Fruit fly (Drosophila melanogaster): ENCODE data around the gene Sk2.

The Sk2 gene

DNA sequence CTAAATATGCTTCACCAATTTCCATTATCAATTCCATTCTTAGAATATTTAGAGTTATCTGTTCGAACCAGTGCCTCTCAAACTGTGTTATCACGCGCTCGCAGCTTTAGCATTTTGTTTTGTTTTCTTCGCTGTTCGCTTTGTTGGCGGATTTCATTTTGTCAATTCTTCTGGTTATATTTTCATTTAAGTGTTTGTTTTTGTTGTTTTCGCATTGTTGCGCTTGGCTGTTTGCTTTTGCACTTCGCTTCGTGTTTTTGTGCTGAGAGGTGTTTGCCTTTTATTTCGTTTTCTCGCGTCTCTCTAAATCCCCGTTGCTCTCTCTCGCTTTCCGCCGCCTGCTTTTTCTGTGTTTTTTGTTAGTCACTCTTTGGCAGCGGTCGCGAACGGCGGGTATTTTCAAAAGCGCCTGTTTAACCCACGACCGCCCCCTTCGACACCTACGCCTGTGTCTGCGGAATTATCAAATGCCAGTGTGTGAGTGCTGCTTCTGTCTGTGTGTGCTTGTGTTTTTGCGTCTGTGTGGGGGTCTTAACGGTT lies 30.8 kb downstream of the Sk2 start:
- peak; percentile 72 for TF ChIP-seq noc (tag; optimal IDR thresholded peaks at IDR 0.05)

DNA sequence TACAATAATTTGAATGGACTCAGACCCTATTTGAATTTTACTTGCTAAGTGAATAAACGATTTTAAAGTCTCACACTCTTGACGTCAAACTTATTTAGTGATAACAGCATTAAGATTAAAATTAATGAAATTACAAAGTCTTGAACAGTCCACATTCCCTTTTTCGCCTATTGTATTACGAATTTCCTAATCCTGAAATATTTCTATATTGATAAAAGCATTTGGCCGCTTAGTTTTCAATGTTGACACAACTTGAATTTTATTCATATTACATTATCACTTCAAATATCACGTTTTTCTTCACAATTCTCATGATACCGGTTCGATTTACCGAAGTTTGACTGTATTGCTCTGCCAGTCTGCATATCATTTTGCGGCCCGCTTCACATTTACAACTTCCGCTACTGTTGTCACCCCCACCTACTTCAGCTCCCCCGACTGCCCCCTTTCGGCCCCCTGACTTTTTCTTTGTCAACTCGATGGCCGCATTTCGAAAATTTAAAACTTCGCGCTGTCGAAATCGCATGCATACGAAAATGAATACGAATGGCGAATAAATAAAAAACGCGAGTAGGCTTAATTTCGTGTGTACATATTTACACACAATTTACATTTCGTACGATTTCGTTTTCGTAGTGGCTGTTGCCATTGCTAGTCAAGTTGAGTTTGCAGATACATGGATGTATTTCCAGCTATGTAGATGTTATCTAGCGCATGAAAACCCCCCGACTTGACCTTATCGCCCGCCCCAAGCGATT lies 31.7 kb downstream of the Sk2 start:
- TF ChIP-seq noc (tag; optimal IDR thresholded peaks at IDR 0.05), result peak; percentile 34

DNA sequence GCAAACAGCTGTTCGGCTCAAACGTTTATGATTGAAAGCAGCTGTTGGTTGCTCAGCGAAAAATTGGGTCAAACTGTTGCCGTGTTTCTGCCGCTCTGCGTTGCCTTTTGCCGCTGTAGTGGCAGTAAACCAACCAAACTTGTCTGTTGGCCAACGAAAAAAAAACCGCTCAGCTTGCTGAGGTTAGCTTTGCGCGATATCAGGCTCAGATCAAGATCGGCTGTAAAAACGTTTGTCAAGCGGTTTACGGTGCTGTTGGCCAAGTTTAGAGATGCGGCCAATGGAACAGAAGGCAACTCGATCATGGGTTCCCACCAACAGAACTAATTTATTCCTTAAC lies 32.2 kb downstream of the Sk2 start:
- no peak for TF ChIP-seq noc (tag; optimal IDR thresholded peaks at IDR 0.05)

DNA sequence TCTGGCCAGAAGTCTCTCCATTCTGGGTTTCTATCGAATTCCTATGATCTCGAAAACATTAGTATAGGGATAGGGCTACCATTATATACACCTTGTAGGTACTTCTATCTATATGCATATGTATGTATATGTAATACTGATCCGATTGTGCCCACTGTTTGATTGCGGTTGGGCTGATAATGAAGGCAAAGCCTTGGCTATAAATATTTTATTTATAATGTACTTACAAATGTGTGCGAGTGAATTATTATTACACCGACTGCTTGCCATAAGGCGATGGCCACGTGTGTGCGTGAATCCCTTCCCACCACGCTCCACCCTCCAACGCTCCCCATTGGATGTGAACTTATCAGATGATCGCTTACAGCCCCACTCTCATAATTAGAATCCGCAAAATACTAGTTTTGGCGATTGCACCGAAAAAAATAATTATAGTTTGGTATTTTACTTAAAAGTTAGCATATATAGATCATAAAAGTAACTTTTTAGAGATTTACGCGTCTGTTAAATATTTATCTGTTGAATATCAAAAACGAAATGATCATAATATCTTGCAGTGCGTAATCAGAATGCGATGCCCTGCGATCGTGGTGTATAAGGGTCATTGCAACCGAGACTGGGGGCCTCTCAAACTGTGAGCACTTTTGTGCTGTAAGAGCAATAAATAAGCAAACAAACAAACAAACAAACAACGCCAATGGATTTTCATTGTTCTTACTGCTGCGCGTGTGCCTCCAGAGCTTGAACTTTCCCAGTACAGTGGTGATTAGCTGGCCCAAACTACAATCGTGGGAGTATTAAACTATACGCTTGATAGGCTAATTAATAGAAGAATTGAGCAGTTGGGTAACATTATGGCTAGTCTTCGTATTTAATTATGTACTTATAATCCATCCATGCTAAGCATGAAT lies 33.5 kb downstream of the Sk2 start:
- no peak for TF ChIP-seq noc (tag; optimal IDR thresholded peaks at IDR 0.05)

DNA sequence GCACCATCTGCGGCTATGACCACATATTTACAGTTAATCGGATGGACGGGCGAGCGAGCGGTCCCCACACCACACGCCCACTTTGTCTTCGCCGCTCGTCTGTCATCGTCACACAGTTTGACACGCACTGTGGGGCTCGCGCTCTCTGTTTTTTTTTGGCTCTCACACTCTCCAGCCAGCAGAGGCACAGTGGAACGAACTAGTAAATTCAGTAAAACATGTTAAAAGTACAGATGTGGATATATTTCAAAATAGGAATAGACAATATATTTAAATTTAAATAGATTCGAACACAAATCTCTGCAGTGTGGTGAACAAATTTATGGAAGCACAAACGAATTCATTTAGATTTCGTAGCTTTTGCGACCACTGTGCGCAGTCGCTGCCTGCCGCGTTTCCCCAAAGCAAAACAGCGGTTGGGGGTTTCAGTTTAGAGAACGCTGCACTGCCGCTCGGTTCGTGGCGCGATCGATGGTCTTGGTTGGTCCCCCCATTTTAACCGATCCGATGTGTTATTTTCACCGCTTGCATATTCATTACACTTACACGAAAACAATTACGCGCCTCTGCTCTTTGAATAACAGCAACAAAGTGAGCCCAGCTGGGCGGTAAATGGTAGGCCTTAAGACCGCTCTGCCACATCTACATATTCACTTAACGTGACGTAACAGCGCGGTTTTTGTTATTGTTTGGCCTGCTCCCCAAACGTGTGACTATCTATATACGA lies 34.4 kb downstream of the Sk2 start:
- TF ChIP-seq noc (tag; optimal IDR thresholded peaks at IDR 0.05), result peak; percentile 99

DNA sequence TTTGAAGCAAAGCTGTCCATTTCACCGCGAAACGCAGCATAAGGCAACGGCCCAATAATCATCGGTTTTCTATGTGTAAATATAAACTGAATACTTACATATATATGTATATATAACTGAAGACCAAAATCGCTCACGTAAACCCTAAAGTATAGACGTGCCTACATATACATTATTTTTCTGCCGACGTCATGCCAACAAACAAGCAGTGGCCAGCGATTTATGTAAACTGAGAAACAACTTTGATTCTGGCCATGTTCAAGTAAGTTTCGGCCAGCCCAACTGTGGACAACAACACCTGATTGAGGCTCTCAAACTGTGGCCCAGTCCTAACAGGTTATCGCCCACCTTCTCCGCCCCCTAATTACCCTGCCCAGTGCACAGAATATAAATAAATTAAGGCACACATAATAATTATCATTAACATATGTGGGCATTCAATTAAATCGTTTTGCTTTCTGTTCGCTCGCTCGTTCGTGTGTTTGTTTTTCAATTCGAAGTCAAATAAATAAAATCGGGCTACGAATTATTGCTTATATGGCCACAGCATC lies 35.2 kb downstream of the Sk2 start:
- no peak for TF ChIP-seq noc (tag; optimal IDR thresholded peaks at IDR 0.05)

DNA sequence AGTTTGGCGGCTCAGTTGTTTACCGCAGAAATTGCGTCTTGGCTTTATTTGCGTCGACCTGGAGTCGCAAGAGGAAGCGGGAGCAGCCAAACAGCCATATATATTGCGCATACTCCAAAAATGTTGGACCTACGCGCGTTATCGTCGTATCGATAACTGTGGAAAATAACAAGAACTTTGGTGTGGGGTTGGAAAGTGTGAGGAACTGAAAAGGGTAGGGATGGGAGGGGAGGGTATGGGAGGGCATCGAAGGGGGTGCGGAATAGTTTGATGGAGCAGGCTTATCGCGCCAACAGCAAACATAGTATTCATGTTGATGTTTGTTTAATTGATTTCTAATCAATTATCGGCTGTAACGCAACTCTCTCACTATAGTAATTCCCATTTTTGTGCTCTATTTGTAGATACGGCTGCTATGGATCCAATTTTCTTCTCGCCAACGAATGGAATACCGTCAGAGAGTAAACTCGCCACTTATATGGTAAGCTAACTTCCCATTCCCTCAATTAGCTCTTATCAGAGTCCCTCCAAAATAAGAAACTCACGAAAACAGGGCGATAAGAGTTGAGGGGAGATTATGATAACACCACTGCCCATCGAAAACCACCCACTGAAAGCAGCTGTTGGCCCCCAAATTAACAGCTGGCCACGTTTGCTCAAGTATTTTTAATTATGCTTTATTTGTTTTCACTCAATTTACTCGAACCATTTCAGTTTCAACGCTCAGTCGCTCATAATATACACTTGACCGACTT lies 36.6 kb downstream of the Sk2 start:
- TF ChIP-seq noc (tag; optimal IDR thresholded peaks at IDR 0.05), result peak; percentile 10

DNA sequence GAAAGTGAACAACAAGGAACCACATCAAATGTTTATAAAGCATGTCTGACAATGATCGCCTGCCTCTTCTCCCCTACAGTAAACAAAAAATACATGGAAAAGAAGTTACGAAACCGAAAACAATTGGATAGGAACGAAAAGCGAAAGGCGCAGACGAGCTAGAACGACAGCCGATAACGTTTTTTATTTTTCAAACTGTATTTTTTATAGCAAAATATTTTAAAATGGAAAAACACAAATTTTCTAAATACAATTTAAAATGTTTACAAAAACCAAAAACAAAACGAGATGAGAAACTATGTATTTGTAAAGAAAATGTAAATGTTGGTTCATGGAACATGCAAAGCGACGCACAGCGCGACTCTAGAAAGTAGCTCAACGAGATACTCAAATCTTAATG lies 42.1 kb downstream of the Sk2 start:
- TF ChIP-seq noc (tag; optimal IDR thresholded peaks at IDR 0.05), result no peak

DNA sequence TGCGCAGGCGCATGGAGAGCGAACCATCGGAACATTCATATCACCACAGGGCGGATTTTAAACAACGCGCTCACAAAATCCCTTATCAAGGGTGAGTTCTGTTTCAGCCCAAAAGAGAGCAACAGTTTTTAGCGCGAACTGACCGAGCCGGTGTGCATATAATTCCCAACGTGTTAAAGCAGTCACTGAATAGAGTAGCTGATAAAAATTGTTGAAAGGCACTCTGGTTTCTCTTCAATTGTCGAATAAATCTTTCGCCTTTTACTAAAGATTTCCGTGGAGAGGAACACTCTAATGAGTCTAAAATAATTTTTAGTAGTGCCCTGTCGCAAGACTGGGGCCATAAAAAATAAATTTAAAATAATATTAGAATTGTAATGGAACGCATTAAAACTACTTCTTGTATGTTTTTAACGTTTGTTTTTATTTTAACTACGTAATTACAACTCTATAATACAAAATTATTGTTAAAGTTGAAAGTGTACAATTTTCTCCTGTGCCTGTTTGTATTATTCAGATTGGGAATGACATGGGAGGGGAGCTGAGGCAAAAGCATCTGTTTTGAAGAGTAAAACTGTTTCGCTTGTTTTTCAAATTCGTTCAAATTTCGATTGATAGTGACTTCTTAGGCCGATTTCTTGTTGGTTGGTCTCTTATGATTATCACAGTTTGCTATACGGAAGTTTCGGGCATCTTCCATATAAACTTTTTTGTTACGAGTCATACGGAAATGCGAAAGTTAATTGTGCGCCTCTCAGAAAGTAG lies 43.9 kb downstream of the Sk2 start:
- TF ChIP-seq noc (tag; optimal IDR thresholded peaks at IDR 0.05), result peak; percentile 14

DNA sequence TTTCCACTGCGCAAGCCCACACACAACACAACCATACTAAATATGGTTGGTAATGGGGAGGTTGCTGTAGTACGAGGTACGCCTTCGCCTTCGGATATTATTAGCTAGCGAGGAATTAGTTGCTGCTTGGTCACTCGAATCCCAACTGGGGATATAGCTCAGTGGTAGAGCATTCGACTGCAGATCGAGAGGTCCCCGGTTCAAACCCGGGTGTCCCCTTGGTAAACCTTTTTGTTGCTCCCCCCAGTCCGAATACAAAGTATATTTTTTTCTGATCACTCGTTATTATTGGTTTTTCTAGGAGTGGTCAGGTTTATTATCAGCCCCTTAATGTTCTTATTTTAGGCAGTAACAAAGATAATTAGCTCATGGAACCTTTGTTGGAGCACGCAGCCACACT lies 48.7 kb downstream of the Sk2 start:
- no peak for TF ChIP-seq noc (tag; optimal IDR thresholded peaks at IDR 0.05)

DNA sequence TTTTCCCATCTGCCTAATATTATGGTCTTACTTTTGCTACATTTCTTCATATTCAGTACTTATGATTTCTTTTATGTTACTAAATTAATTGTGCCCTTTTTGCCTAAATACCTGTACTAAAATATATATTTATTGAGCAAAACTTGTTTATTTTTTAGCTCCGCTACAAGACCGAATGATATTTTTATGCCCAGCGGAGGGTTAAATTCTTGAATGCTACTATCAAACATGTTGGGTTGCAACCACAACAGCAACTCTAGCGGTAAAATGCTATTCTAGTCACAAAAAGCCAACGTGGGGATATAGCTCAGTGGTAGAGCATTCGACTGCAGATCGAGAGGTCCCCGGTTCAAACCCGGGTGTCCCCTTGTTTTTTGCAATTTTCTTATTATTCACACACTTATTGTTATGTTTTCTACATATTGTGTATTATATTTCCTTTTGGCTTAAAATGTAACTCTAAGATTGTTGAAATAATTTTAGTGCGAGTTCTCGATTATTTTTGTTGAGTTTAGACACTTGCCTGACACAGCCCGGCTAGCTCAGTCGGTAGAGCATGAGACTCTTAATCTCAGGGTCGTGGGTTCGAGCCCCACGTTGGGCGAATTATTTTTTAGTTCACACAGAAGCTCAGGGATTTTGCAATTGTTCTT lies 49.3 kb downstream of the Sk2 start:
- peak; percentile 22 for TF ChIP-seq noc (tag; optimal IDR thresholded peaks at IDR 0.05)

DNA sequence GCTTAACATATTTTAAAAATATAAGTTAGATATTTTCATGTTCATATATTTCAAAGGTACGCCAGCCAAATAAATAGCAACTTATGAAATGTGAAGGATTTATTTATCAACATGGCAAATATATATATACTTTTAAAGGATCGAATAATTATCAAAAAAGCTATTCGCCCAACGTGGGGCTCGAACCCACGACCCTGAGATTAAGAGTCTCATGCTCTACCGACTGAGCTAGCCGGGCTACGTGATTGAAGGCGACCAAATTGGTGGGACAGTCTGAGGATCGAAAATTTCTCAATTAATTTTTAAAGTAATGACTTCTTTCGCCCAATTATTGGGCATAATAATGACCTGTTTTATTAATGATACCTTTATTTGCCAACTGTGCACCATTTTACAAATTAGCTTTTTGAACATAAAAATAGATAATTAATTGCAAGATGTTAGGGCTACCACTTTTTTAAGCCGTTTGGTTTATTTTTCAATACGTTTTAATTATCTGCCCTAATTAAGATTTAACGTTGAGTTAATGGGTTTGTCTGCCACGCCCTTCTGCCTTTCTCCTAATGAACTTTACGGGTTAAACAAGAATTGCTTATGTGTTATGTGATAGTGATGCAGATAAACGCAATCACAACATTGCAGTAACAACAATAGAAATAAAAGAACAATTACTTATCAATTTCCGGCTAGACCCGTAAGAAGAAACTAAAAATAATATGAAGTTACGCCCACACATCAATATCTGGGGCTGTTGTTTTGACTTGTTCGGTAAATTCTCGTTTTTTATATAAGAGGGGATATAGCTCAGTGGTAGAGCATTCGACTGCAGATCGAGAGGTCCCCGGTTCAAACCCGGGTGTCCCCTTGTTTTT lies 50.1 kb downstream of the Sk2 start:
- TF ChIP-seq noc (tag; optimal IDR thresholded peaks at IDR 0.05), result no peak

DNA sequence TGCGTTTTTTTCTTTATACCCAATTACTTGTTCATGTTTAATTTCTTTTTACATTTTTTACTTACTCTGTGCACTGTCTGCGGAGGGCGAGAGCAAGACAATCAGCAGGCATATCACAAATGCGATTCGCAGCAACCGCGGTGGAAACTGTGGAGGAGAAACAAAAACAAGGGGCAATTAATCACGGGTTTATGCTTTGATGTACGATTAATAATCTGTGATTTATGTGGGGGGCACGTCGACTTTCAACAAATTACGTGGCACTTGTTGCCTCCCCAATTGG lies 50.7 kb downstream of the Sk2 start:
- TF ChIP-seq noc (tag; optimal IDR thresholded peaks at IDR 0.05), result no peak
